Fruit fly (Drosophila melanogaster): ENCODE measurements around the gene CG3164.

Gene CG3164

DNA sequence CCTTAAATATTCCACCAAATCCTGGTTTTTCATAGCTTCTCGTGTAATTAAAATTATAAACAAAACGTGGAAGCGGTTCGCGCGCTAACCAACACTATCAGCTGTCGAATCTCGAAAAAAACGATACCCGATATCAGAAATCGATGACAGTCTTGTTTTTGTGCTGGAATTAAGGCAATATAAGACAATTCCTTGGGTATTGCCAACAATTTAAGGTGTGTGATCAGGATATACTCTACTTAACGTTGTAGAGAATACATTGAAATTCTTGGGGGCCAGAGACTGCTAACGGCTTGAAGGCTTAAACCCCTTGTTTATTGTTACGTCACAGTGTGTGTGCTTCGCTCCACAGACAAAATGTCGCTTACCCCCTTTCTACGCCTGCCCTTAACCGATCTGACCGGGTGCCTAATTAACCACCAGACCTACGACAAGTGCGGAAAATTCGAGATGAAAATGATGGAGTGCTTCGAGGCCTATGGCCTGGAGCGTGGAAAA lies 24.7 kb upstream of the CG3164 start, which contains the start of gene Pus10 (continued):
- TF ChIP-seq rib (GFP tag; IDR thresholded peaks at IDR 0.05) (no peak), en (GFP tag; optimal IDR thresholded peaks at IDR 0.05) (no peak), BtbVII (GFP tag; optimal IDR thresholded peaks at IDR 0.05) (no peak), GATAe (GFP tag; conservative IDR thresholded peaks at IDR 0.05) (no peak), CG2120 (GFP tag; optimal IDR thresholded peaks at IDR 0.05) (no peak), jigr1 (GFP tag; IDR thresholded peaks at IDR 0.05) (no peak), CG15011 (GFP tag; optimal IDR thresholded peaks at IDR 0.05) (no peak), MESR4 (GFP tag; optimal IDR thresholded peaks at IDR 0.05) (peak; percentile 81), Dll (GFP tag; IDR thresholded peaks at IDR 0.05; ENCODE audit: partially characterized antibody) (no peak), Scr (GFP tag; IDR thresholded peaks at IDR 0.05; ENCODE audit: partially characterized antibody) (no peak), D (optimal IDR thresholded peaks at IDR 0.05) (peak; percentile 83), D (GFP tag; optimal IDR thresholded peaks at IDR 0.05) (no peak), dati (GFP tag; IDR thresholded peaks at IDR 0.05) (no peak), sqz (GFP tag; optimal IDR thresholded peaks at IDR 0.05) (peak; percentile 99), CG11560 (tag; IDR thresholded peaks at IDR 0.05) (no peak), D19B (GFP tag; optimal IDR thresholded peaks at IDR 0.05) (no peak), CG7963 (GFP tag; IDR thresholded peaks at IDR 0.05; ENCODE audit: partially characterized antibody) (no peak), knrl (GFP tag; IDR thresholded peaks at IDR 0.05; ENCODE audit: partially characterized antibody) (no peak), Ptx1 (GFP tag; IDR thresholded peaks at IDR 0.05) (no peak), Deaf1 (tag; optimal IDR thresholded peaks at IDR 0.05) (no peak), kay (GFP tag; optimal IDR thresholded peaks at IDR 0.05) (no peak), CG43689 (GFP tag; IDR thresholded peaks at IDR 0.05) (no peak), Dref (GFP tag; IDR thresholded peaks at IDR 0.05) (no peak), stc (GFP tag; IDR thresholded peaks at IDR 0.05) (no peak), CG16863 (GFP tag; optimal IDR thresholded peaks at IDR 0.05) (no peak), CG32767 (GFP tag; IDR thresholded peaks at IDR 0.05) (no peak), CG3065 (GFP tag; optimal IDR thresholded peaks at IDR 0.05) (no peak), nau (GFP tag; optimal IDR thresholded peaks at IDR 0.05) (no peak), ATbp (GFP tag; optimal IDR thresholded peaks at IDR 0.05) (no peak), Xbp1 (GFP tag; optimal IDR thresholded peaks at IDR 0.05) (no peak), CG1603 (tag; optimal IDR thresholded peaks at IDR 0.05) (peak; percentile 14), Hmr (GFP tag; optimal IDR thresholded peaks at IDR 0.05) (peak; percentile 9), toy (GFP tag; IDR thresholded peaks at IDR 0.05) (no peak), gcm (GFP tag; optimal IDR thresholded peaks at IDR 0.05) (no peak), CG7357 (GFP tag; IDR thresholded peaks at IDR 0.05) (no peak), Sox100B (GFP tag; optimal IDR thresholded peaks at IDR 0.05) (no peak), CG12391 (tag; optimal IDR thresholded peaks at IDR 0.05) (peak; percentile 2), CG14667 (GFP tag; IDR thresholded peaks at IDR 0.05) (no peak), mld (GFP tag; IDR thresholded peaks at IDR 0.05; ENCODE audit: partially characterized antibody) (no peak), sisA (GFP tag; IDR thresholded peaks at IDR 0.05) (no peak), Atf3 (GFP tag; optimal IDR thresholded peaks at IDR 0.05) (no peak), sug (tag; optimal IDR thresholded peaks at IDR 0.05) (peak; percentile 16), CG7987 (GFP tag; optimal IDR thresholded peaks at IDR 0.05) (peak; percentile 14), NfI (GFP tag; optimal IDR thresholded peaks at IDR 0.05) (no peak), row (GFP tag; IDR thresholded peaks at IDR 0.05) (no peak), pum (GFP tag; optimal IDR thresholded peaks at IDR 0.05) (no peak), CG15479 (GFP tag; optimal IDR thresholded peaks at IDR 0.05) (no peak), CG3995 (GFP tag; optimal IDR thresholded peaks at IDR 0.05) (no peak), ac (GFP tag; optimal IDR thresholded peaks at IDR 0.05) (no peak), Nf-YC (tag; optimal IDR thresholded peaks at IDR 0.05) (peak; percentile 1), Abd-B (GFP tag; optimal IDR thresholded peaks at IDR 0.05) (no peak), Tbp (GFP tag; optimal IDR thresholded peaks at IDR 0.05) (no peak)

Data from whole organism, embryonic.